Worm (Caenorhabditis elegans) whole organism, L2 larva: ENCODE results near the gene fli-1.

Source experiments
- C34F6.9 ChIP-seq: fragments of 150-350 bp; optimal IDR thresholded peaks from 2 replicates; lab custom pipeline; 2014; ENCODE audit warnings: missing biosample characterization, missing genetic modification characterization
- F13H6.1 ChIP-seq: sonication (generic microtip); optimal IDR thresholded peaks from 2 replicates; lab custom pipeline; 2016; ENCODE audit warnings: missing genetic modification characterization, missing compliant biosample characterization
- R02D3.7 ChIP-seq: fragments of 150-350 bp; optimal IDR thresholded peaks from 2 replicates; lab custom pipeline; 2014; ENCODE audit warnings: missing biosample characterization, missing genetic modification characterization
- Y55F3AM.14 ChIP-seq: fragments of 200-800 bp; sonication (Bioruptor generic); optimal IDR thresholded peaks from 2 replicates; lab custom pipeline; 2018; ENCODE audit warnings: mild to moderate bottlenecking, missing genetic modification characterization, missing compliant biosample characterization
- ZK546.5 ChIP-seq: sonication (generic microtip); optimal IDR thresholded peaks from 2 replicates; lab custom pipeline; 2017; ENCODE audit warnings: missing biosample characterization, missing genetic modification characterization
- alr-1 ChIP-seq: fragments of 150-350 bp; optimal IDR thresholded peaks from 2 replicates; lab custom pipeline; 2014; ENCODE audit warnings: missing biosample characterization, missing genetic modification characterization
- aly-2 ChIP-seq: fragments of 150-350 bp; optimal IDR thresholded peaks from 2 replicates; lab custom pipeline; 2014; ENCODE audit warnings: missing biosample characterization, missing genetic modification characterization
- ama-1 ChIP-seq: fragments of 150-350 bp; optimal IDR thresholded peaks from 2 replicates; lab custom pipeline; 2018; ENCODE audit warnings: inconsistent platforms
- blmp-1 ChIP-seq: sonication (generic microtip); optimal IDR thresholded peaks from 2 replicates; lab custom pipeline; 2017; ENCODE audit warnings: missing genetic modification characterization, mild to moderate bottlenecking, missing compliant biosample characterization, antibody characterized with exemption, moderate library complexity; ENCODE audit not compliant: insufficient read depth
- ceh-82 ChIP-seq: fragments of 150-350 bp; optimal IDR thresholded peaks from 2 replicates; lab custom pipeline; 2014; ENCODE audit warnings: missing biosample characterization, missing genetic modification characterization
- crh-2 ChIP-seq: sonication (generic microtip); optimal IDR thresholded peaks from 2 replicates; lab custom pipeline; 2017; ENCODE audit warnings: missing biosample characterization, missing genetic modification characterization
- dmd-4 ChIP-seq: sonication (generic microtip); optimal IDR thresholded peaks from 2 replicates; lab custom pipeline; 2017; ENCODE audit warnings: missing biosample characterization, missing genetic modification characterization
- egl-27 ChIP-seq: sonication (generic microtip); optimal IDR thresholded peaks from 3 replicates; lab custom pipeline; 2017; ENCODE audit warnings: missing biosample characterization, missing genetic modification reagents, missing genetic modification characterization
- elt-1 ChIP-seq: fragments of 150-350 bp; optimal IDR thresholded peaks from 2 replicates; lab custom pipeline; 2014; ENCODE audit warnings: missing biosample characterization, missing genetic modification characterization
- elt-3 ChIP-seq: sonication (generic microtip); optimal IDR thresholded peaks from 2 replicates; lab custom pipeline; 2017; ENCODE audit warnings: missing biosample characterization, missing genetic modification characterization
- fos-1 ChIP-seq: fragments of 150-350 bp; optimal IDR thresholded peaks from 2 replicates; lab custom pipeline; 2014; ENCODE audit warnings: missing biosample characterization, missing genetic modification characterization
- gmeb-1 ChIP-seq: fragments of 150-350 bp; optimal IDR thresholded peaks from 2 replicates; lab custom pipeline; 2014; ENCODE audit warnings: missing biosample characterization, missing genetic modification characterization
- lin-11 ChIP-seq: fragments of 150-350 bp; sonication (generic microtip); optimal IDR thresholded peaks from 2 replicates; lab custom pipeline; 2014; ENCODE audit warnings: missing biosample characterization, missing genetic modification characterization, inconsistent platforms, mixed read lengths
- lin-13 ChIP-seq: fragments of 150-350 bp; optimal IDR thresholded peaks from 2 replicates; lab custom pipeline; 2014; ENCODE audit warnings: missing biosample characterization, missing genetic modification reagents, missing genetic modification characterization
- lin-39 ChIP-seq: fragments of 150-350 bp; optimal IDR thresholded peaks from 2 replicates; lab custom pipeline; 2014; ENCODE audit warnings: missing biosample characterization, missing genetic modification reagents, missing genetic modification characterization
- lsy-2 ChIP-seq, 2 experiments: fragments of 150-350 bp in 1 of 2; sonication (generic microtip) in 1 of 2; optimal IDR thresholded peaks; 2 replicates each; lab custom pipeline; 2014 to 2017; ENCODE audit warnings: missing biosample characterization in 2 of 2, missing genetic modification characterization in 2 of 2
- mab-5 ChIP-seq: fragments of 150-350 bp; optimal IDR thresholded peaks from 2 replicates; lab custom pipeline; 2014; ENCODE audit warnings: missing biosample characterization, missing genetic modification characterization
- mdl-1 ChIP-seq, 2 experiments: fragments of 150-350 bp in 1 of 2; sonication (generic microtip) in 1 of 2; optimal IDR thresholded peaks; 2 replicates each; lab custom pipeline; 2017; ENCODE audit warnings: missing biosample characterization in 2 of 2, missing genetic modification characterization in 2 of 2
- nhr-10 ChIP-seq: sonication (generic microtip); optimal IDR thresholded peaks from 2 replicates; lab custom pipeline; 2017; ENCODE audit warnings: missing biosample characterization, missing genetic modification characterization
- nhr-11 ChIP-seq: fragments of 150-350 bp; optimal IDR thresholded peaks from 2 replicates; lab custom pipeline; 2014; ENCODE audit warnings: missing biosample characterization, missing genetic modification characterization
- nhr-12 ChIP-seq: fragments of 150-350 bp; optimal IDR thresholded peaks from 2 replicates; lab custom pipeline; 2014; ENCODE audit warnings: missing biosample characterization, missing genetic modification characterization
- nhr-129 ChIP-seq: fragments of 150-350 bp; optimal IDR thresholded peaks from 2 replicates; lab custom pipeline; 2014; ENCODE audit warnings: missing biosample characterization, missing genetic modification characterization
- nhr-21 ChIP-seq: fragments of 150-350 bp; optimal IDR thresholded peaks from 2 replicates; lab custom pipeline; 2014; ENCODE audit warnings: missing biosample characterization, missing genetic modification characterization
- nhr-23 ChIP-seq: fragments of 150-350 bp; optimal IDR thresholded peaks from 2 replicates; lab custom pipeline; 2014; ENCODE audit warnings: missing biosample characterization, missing genetic modification reagents, missing genetic modification characterization
- nhr-237 ChIP-seq: fragments of 150-350 bp; optimal IDR thresholded peaks from 2 replicates; lab custom pipeline; 2014; ENCODE audit warnings: missing biosample characterization, missing genetic modification characterization
- nhr-25 ChIP-seq: fragments of 150-350 bp; sonication (generic microtip); optimal IDR thresholded peaks from 3 replicates; lab custom pipeline; 2014; ENCODE audit warnings: missing biosample characterization, missing genetic modification characterization
- nhr-77 ChIP-seq: fragments of 150-350 bp; optimal IDR thresholded peaks from 2 replicates; lab custom pipeline; 2014; ENCODE audit warnings: missing biosample characterization, missing genetic modification characterization
- peb-1 ChIP-seq: fragments of 150-350 bp; optimal IDR thresholded peaks from 2 replicates; lab custom pipeline; 2014; ENCODE audit warnings: missing biosample characterization, missing genetic modification characterization
- sem-4 ChIP-seq: fragments of 150-350 bp; optimal IDR thresholded peaks from 2 replicates; lab custom pipeline; 2014; ENCODE audit warnings: missing biosample characterization, missing genetic modification reagents, missing genetic modification characterization
- skn-1 ChIP-seq: sonication (generic microtip); optimal IDR thresholded peaks from 2 replicates; lab custom pipeline; 2017; ENCODE audit warnings: missing biosample characterization, missing genetic modification characterization
- sma-3 ChIP-seq: sonication (generic microtip); optimal IDR thresholded peaks from 2 replicates; lab custom pipeline; 2016; ENCODE audit warnings: missing genetic modification reagents, missing genetic modification characterization, missing compliant biosample characterization
- sma-9 ChIP-seq, 2 experiments: fragments of 150-350 bp in 1 of 2; sonication (generic microtip) in 1 of 2; optimal IDR thresholded peaks; 2 replicates each; lab custom pipeline; 2014 to 2016; ENCODE audit warnings: missing genetic modification characterization in 2 of 2, mild to moderate bottlenecking in 1 of 2, missing biosample characterization in 1 of 2, missing compliant biosample characterization in 1 of 2, missing genetic modification reagents in 1 of 2, moderate library complexity in 1 of 2
- snpc-4 ChIP-seq: fragments of 150-350 bp; optimal IDR thresholded peaks from 2 replicates; lab custom pipeline; 2014; ENCODE audit warnings: missing biosample characterization, missing genetic modification characterization
- unc-39 ChIP-seq: fragments of 150-350 bp; optimal IDR thresholded peaks from 2 replicates; lab custom pipeline; 2014; ENCODE audit warnings: missing biosample characterization, missing genetic modification characterization
- unc-55 ChIP-seq: fragments of 150-350 bp; sonication (generic microtip); optimal IDR thresholded peaks from 3 replicates; lab custom pipeline; 2014; ENCODE audit warnings: missing biosample characterization, missing genetic modification reagents, missing genetic modification characterization
- unc-62 ChIP-seq: fragments of 150-350 bp; optimal IDR thresholded peaks from 2 replicates; lab custom pipeline; 2014; ENCODE audit warnings: missing biosample characterization, missing genetic modification reagents, missing genetic modification characterization
- zag-1 ChIP-seq: fragments of 150-350 bp; optimal IDR thresholded peaks from 2 replicates; lab custom pipeline; 2014; ENCODE audit warnings: missing biosample characterization, missing genetic modification characterization
- ztf-1 ChIP-seq: fragments of 200-800 bp; sonication (Bioruptor generic); conservative IDR thresholded peaks from 2 replicates; pipeline ENCODE4 v1.3.6; 2022; ENCODE audit warnings: missing genetic modification characterization, missing compliant biosample characterization
- ztf-11 ChIP-seq: sonication (generic microtip); optimal IDR thresholded peaks from 2 replicates; lab custom pipeline; 2017; ENCODE audit warnings: missing biosample characterization, missing genetic modification characterization
- ztf-4 ChIP-seq: fragments of 150-350 bp; optimal IDR thresholded peaks from 2 replicates; lab custom pipeline; 2014; ENCODE audit warnings: missing biosample characterization, missing genetic modification characterization

fli-1 gene

ce11 chrIII:8696680-8697079, 13.1 kb upstream of the fli-1 start:
- TF ChIP-seq peb-1 (tag; lab: Kevin White, UChicago) (no peak), ztf-11 (tag; lab: Kevin White, UChicago) (no peak), R02D3.7 (no peak), zag-1 (tag; lab: Kevin White, UChicago) (no peak), ztf-1 (GFP tag; lab: Robert Waterston, UW) (no peak), C34F6.9 (tag; lab: Kevin White, UChicago) (peak; percentile 77), lsy-2 (tag; optimal IDR thresholded peaks at IDR 0.05; lab: Kevin White, UChicago) (peak in 1 of 2 experiments; percentile 50), ceh-82 (no peak), F13H6.1 (tag; lab: Kevin White, UChicago) (peak; percentile 14), skn-1 (tag; lab: Kevin White, UChicago) (no peak), nhr-129 (peak; percentile 16), nhr-12 (tag; lab: Kevin White, UChicago) (no peak), nhr-237 (tag; lab: Kevin White, UChicago) (no peak), elt-3 (tag; lab: Kevin White, UChicago) (no peak), aly-2 (tag; lab: Kevin White, UChicago) (no peak), ama-1 (peak; percentile 31), unc-55 (GFP tag; lab: Kevin White, UChicago) (peak; percentile 79), nhr-25 (tag; lab: Kevin White, UChicago) (no peak), Y55F3AM.14 (GFP tag; lab: Kevin White, UChicago) (no peak), gmeb-1 (tag; lab: Kevin White, UChicago) (no peak), fos-1 (tag; lab: Kevin White, UChicago) (peak; percentile 95), ztf-4 (tag; lab: Kevin White, UChicago) (no peak), lin-39 (tag; lab: Kevin White, UChicago) (no peak), nhr-21 (tag; lab: Kevin White, UChicago) (no peak), dmd-4 (tag; lab: Kevin White, UChicago) (no peak), blmp-1 (peak; percentile 75), crh-2 (peak; percentile 83), lin-13 (no peak), egl-27 (no peak), sma-9 (GFP tag; optimal IDR thresholded peaks at IDR 0.05; lab: Kevin White, UChicago) (no peak), sma-9 (tag; optimal IDR thresholded peaks at IDR 0.05; lab: Kevin White, UChicago) (no peak), unc-39 (tag; lab: Kevin White, UChicago) (no peak), sma-3 (GFP tag; lab: Kevin White, UChicago) (no peak), nhr-23 (tag; lab: Kevin White, UChicago) (no peak)
- TF ChIP-seq, all 48 proteins: peak for 9

- TF ChIP-seq crh-2 (no peak), nhr-11 (tag; lab: Kevin White, UChicago) (no peak)
Measured at ce11 chrIII:8693322-8693721, 9.8 kb upstream of the fli-1 start, which contains the start of gene B0303.7. Gene B0303.7, plus strand, starts transcription at chrIII:8693622.

- TF ChIP-seq lin-11 (tag; lab: Kevin White, UChicago) (peak; percentile 26), nhr-25 (tag; lab: Kevin White, UChicago) (peak; percentile 62), unc-39 (tag; lab: Kevin White, UChicago) (no peak), zag-1 (tag; lab: Kevin White, UChicago) (no peak), Y55F3AM.14 (GFP tag; lab: Kevin White, UChicago) (no peak), fos-1 (tag; lab: Kevin White, UChicago) (peak; percentile 61), snpc-4 (tag; lab: Kevin White, UChicago) (peak; percentile 4), ama-1 (peak; percentile 7), ztf-11 (tag; lab: Kevin White, UChicago) (no peak), sma-9 (GFP tag; optimal IDR thresholded peaks at IDR 0.05; lab: Kevin White, UChicago) (peak; percentile 42), sma-9 (tag; optimal IDR thresholded peaks at IDR 0.05; lab: Kevin White, UChicago) (no peak), gmeb-1 (tag; lab: Kevin White, UChicago) (peak; percentile 45), skn-1 (tag; lab: Kevin White, UChicago) (no peak), sma-3 (GFP tag; lab: Kevin White, UChicago) (peak; percentile 15), alr-1 (tag; lab: Kevin White, UChicago) (no peak), nhr-129 (peak; percentile 62), unc-55 (GFP tag; lab: Kevin White, UChicago) (peak; percentile 92), sem-4 (tag; lab: Kevin White, UChicago) (peak; percentile 94), nhr-10 (tag; lab: Kevin White, UChicago) (peak; percentile 2), nhr-21 (tag; lab: Kevin White, UChicago) (peak; percentile 2), lin-13 (peak; percentile 54), nhr-12 (tag; lab: Kevin White, UChicago) (no peak), lsy-2 (tag; optimal IDR thresholded peaks at IDR 0.05; lab: Kevin White, UChicago) (peak; percentile 3 to 79), unc-62 (no peak), crh-2 (peak; percentile 81), dmd-4 (tag; lab: Kevin White, UChicago) (no peak), nhr-237 (tag; lab: Kevin White, UChicago) (no peak), ZK546.5 (tag; lab: Kevin White, UChicago) (no peak), ztf-4 (tag; lab: Kevin White, UChicago) (no peak), mdl-1 (tag; optimal IDR thresholded peaks at IDR 0.05; lab: Kevin White, UChicago) (peak in 1 of 2 experiments; percentile 8), nhr-23 (tag; lab: Kevin White, UChicago) (no peak), ceh-82 (no peak), peb-1 (tag; lab: Kevin White, UChicago) (no peak), nhr-77 (tag; lab: Kevin White, UChicago) (no peak), elt-1 (tag; lab: Kevin White, UChicago) (no peak), C34F6.9 (tag; lab: Kevin White, UChicago) (peak; percentile 94), lin-39 (tag; lab: Kevin White, UChicago) (no peak), mab-5 (no peak), F13H6.1 (tag; lab: Kevin White, UChicago) (peak; percentile 30)
Measured at ce11 chrIII:8689655-8690054, 6.1 kb upstream of the fli-1 start, which contains the start of gene B0303.4. Gene B0303.4, plus strand, starts transcription at chrIII:8689850.
